Fruit fly (Drosophila melanogaster) whole organism, wandering third instar larva: ENCODE data around the gene SmydA-8.

Experiments
- Hnf4 ChIP-seq: fragments of 200-800 bp; sonication (Bioruptor generic); optimal IDR thresholded peaks from 2 replicates; lab custom pipeline; 2016; ENCODE audit warnings: missing biosample characterization, mild to moderate bottlenecking, missing genetic modification characterization
- Hr78 ChIP-seq: fragments of >200 bp; optimal IDR thresholded peaks from 2 replicates; lab custom pipeline; 2017; ENCODE audit warnings: missing biosample characterization, missing genetic modification characterization
- Hr83 ChIP-seq: fragments of 200-300 bp; sonication (Bioruptor generic); optimal IDR thresholded peaks from 2 replicates; lab custom pipeline; 2016; ENCODE audit warnings: missing biosample characterization, mild to moderate bottlenecking, missing genetic modification characterization, moderate library complexity; ENCODE audit not compliant: poor library complexity, severe bottlenecking
- Myc ChIP-seq: fragments of >200 bp; optimal IDR thresholded peaks from 2 replicates; lab custom pipeline; 2017
- dl ChIP-seq, 2 experiments: fragments of 175-275, 200-275 bp in 1 of 2; fragments of 200-275 bp in 1 of 2; sonication (Bioruptor generic); optimal IDR thresholded peaks; lab custom pipeline; 2018; ENCODE audit warnings: mild to moderate bottlenecking in 2 of 2, missing biosample characterization in 2 of 2, missing genetic modification characterization in 2 of 2, moderate library complexity in 2 of 2; ENCODE audit not compliant: partially characterized antibody in 2 of 2, insufficient read depth in 1 of 2
- fru ChIP-seq: fragments of 200-800 bp; sonication (Bioruptor generic); optimal IDR thresholded peaks from 3 replicates; lab custom pipeline; 2016; ENCODE audit warnings: missing biosample characterization, mild to moderate bottlenecking, missing genetic modification characterization
- jim ChIP-seq: fragments of 175-275, 200-325 bp; sonication (Bioruptor generic); optimal IDR thresholded peaks from 2 replicates; lab custom pipeline; 2016; ENCODE audit warnings: missing biosample characterization, mild to moderate bottlenecking, missing genetic modification characterization
- sage ChIP-seq: fragments of 200-800 bp; sonication (Bioruptor generic); optimal IDR thresholded peaks from 2 replicates; lab custom pipeline; 2016; ENCODE audit warnings: missing biosample characterization, mild to moderate bottlenecking, missing genetic modification characterization
- sv ChIP-seq: fragments of 200-800 bp; sonication (Bioruptor generic); optimal IDR thresholded peaks from 3 replicates; lab custom pipeline; 2016; ENCODE audit warnings: missing biosample characterization, missing genetic modification characterization
- tai ChIP-seq: sonication (Bioruptor generic); optimal IDR thresholded peaks from 2 replicates; lab custom pipeline; 2016; ENCODE audit warnings: missing biosample characterization, missing genetic modification characterization
- usp ChIP-seq: fragments of >200 bp; optimal IDR thresholded peaks from 2 replicates; lab custom pipeline; 2017; ENCODE audit warnings: missing biosample characterization, missing genetic modification characterization
- woc ChIP-seq: sonication (Bioruptor generic); optimal IDR thresholded peaks from 2 replicates; lab custom pipeline; 2016; ENCODE audit warnings: missing biosample characterization, mild to moderate bottlenecking, missing genetic modification characterization

- TF ChIP-seq sv (GFP tag; lab: Kevin White, UChicago) (no peak), usp (GFP tag; lab: Kevin White, UChicago) (no peak), dl (GFP tag; optimal IDR thresholded peaks at IDR 0.05; lab: Kevin White, UChicago; ENCODE audit: insufficient read depth in 1 of 2, partially characterized antibody in 2 of 2) (no peak), tai (GFP tag; lab: Kevin White, UChicago) (no peak), Hr83 (no peak), Hnf4 (GFP tag; lab: Kevin White, UChicago) (no peak), jim (GFP tag; lab: Kevin White, UChicago) (no peak), Hr78 (GFP tag; lab: Kevin White, UChicago) (no peak), fru (no peak), Myc (no peak), woc (GFP tag; lab: Kevin White, UChicago) (no peak), sage (GFP tag; lab: Kevin White, UChicago) (no peak)
These were observed 14.3 kb downstream of the SmydA-8 start for dm6 chrX:2199303-2199702.
